Worm (Caenorhabditis elegans) whole organism, early embryonic: Measurements from ENCODE around the gene dcap-2.
"Not testable (repeated sequence)": the region's sequence is repeated elsewhere in the genome, so short reads cannot be mapped to it uniquely, and the experiment has no call there.

Experiments used
- F13C5.2 ChIP-seq: sonication (generic microtip); optimal IDR thresholded peaks from 2 replicates; lab custom pipeline; 2017; ENCODE audit warnings: mild to moderate bottlenecking, missing genetic modification characterization, inconsistent platforms, missing compliant biosample characterization
- ama-1 ChIP-seq: fragments of 150-350 bp; optimal IDR thresholded peaks from 2 replicates; lab custom pipeline; 2014
- flt-1 ChIP-seq: fragments of 200-800 bp; sonication (Bioruptor generic); IDR thresholded peaks from 2 replicates; pipeline ENCODE4 v1.3.6; 2022; ENCODE audit warnings: missing genetic modification characterization, missing compliant biosample characterization
- hmg-4 ChIP-seq: fragments of 200-800 bp; sonication (Bioruptor generic); optimal IDR thresholded peaks from 2 replicates; lab custom pipeline; 2018; ENCODE audit warnings: mild to moderate bottlenecking, missing genetic modification characterization, missing compliant biosample characterization

- TF ChIP-seq ama-1 (lab: Kevin White, UChicago); hmg-4; F13C5.2: not testable (repeated sequence)
- peak; percentile 59 for TF ChIP-seq flt-1 (GFP tag; lab: Robert Waterston, UW)
These were observed 17.6 kb downstream of the dcap-2 start for ce11 chrIV:13504065-13504464.
